Fruit fly (Drosophila melanogaster) whole organism, embryonic: Measurements from ENCODE around the gene trbd.

Experiments
- Antp ChIP-seq: fragments of 200-800 bp; sonication (Bioruptor generic); optimal IDR thresholded peaks from 3 replicates; lab custom pipeline; 2016; ENCODE audit warnings: missing biosample characterization, missing genetic modification characterization
- CG10209 ChIP-seq: fragments of 200-800 bp; sonication (Bioruptor generic); optimal IDR thresholded peaks from 3 replicates; lab custom pipeline; 2017; ENCODE audit warnings: missing biosample characterization, mild to moderate bottlenecking, missing genetic modification characterization, missing genetic modification reagents
- CG10274 ChIP-seq: fragments of 200-800 bp; sonication (Bioruptor generic); optimal IDR thresholded peaks from 3 replicates; lab custom pipeline; 2017; ENCODE audit warnings: missing biosample characterization, mild to moderate bottlenecking, missing genetic modification characterization
- CG10462 ChIP-seq: fragments of 200-800 bp; sonication (Bioruptor generic); optimal IDR thresholded peaks from 2 replicates; lab custom pipeline; 2016; ENCODE audit warnings: missing biosample characterization, missing genetic modification characterization
- CG11247 ChIP-seq: fragments of 200-800 bp; sonication (Bioruptor generic); IDR thresholded peaks from 2 replicates; pipeline ENCODE4 v1.3.6; 2022; ENCODE audit warnings: missing biosample characterization, missing genetic modification characterization
- CG12744 ChIP-seq: fragments of 200-800 bp; sonication (Bioruptor generic); optimal IDR thresholded peaks from 2 replicates; lab custom pipeline; 2016; ENCODE audit warnings: missing biosample characterization, missing genetic modification characterization
- CG15479 ChIP-seq: fragments of 200-800 bp; sonication (Bioruptor generic); optimal IDR thresholded peaks from 3 replicates; lab custom pipeline; 2019; ENCODE audit warnings: missing biosample characterization, mild to moderate bottlenecking, missing genetic modification characterization, moderate library complexity
- CG15514 ChIP-seq: fragments of 200-800 bp; sonication (Bioruptor generic); optimal IDR thresholded peaks from 3 replicates; lab custom pipeline; 2017; ENCODE audit warnings: missing biosample characterization, missing genetic modification characterization, mild to moderate bottlenecking, moderate library complexity, missing genetic modification reagents
- CG17802 ChIP-seq: fragments of 200-800 bp; sonication (Bioruptor generic); optimal IDR thresholded peaks from 2 replicates; lab custom pipeline; 2018; ENCODE audit warnings: missing biosample characterization, mild to moderate bottlenecking, missing genetic modification characterization, moderate library complexity
- CG2678 ChIP-seq: fragments of 200-800 bp; sonication (Bioruptor generic); optimal IDR thresholded peaks from 3 replicates; lab custom pipeline; 2019; ENCODE audit warnings: missing biosample characterization, mild to moderate bottlenecking, missing genetic modification characterization, moderate library complexity
- CG3995 ChIP-seq: fragments of 200-800 bp; sonication (Bioruptor generic); optimal IDR thresholded peaks from 3 replicates; lab custom pipeline; 2016; ENCODE audit warnings: missing biosample characterization, missing genetic modification characterization
- CG4328 ChIP-seq: fragments of 200-800 bp; sonication (Bioruptor generic); optimal IDR thresholded peaks from 3 replicates; lab custom pipeline; 2017; ENCODE audit warnings: missing biosample characterization, missing genetic modification reagents, missing genetic modification characterization
- CG7556 ChIP-seq: fragments of 200-800 bp; sonication (Bioruptor generic); optimal IDR thresholded peaks from 2 replicates; lab custom pipeline; 2017; ENCODE audit warnings: missing biosample characterization, mild to moderate bottlenecking, missing genetic modification characterization
- CG7987 ChIP-seq: fragments of 200-800 bp; sonication (Bioruptor generic); optimal IDR thresholded peaks from 2 replicates; lab custom pipeline; 2018; ENCODE audit warnings: missing biosample characterization, mild to moderate bottlenecking, missing genetic modification characterization, moderate library complexity
- CG9609 ChIP-seq: fragments of 200-800 bp; sonication (Bioruptor generic); optimal IDR thresholded peaks from 3 replicates; lab custom pipeline; 2016; ENCODE audit warnings: missing biosample characterization, missing genetic modification characterization
- CG9817 ChIP-seq: fragments of 200-800 bp; sonication (Bioruptor generic); optimal IDR thresholded peaks from 2 replicates; lab custom pipeline; 2018; ENCODE audit warnings: missing biosample characterization, mild to moderate bottlenecking, missing genetic modification characterization, moderate library complexity
- Camta ChIP-seq: fragments of 200-800 bp; sonication (Bioruptor generic); optimal IDR thresholded peaks from 2 replicates; lab custom pipeline; 2016; ENCODE audit warnings: missing biosample characterization, missing genetic modification characterization
- Dfd ChIP-seq, 2 experiments: fragments of >200 bp; optimal IDR thresholded peaks; 2 replicates each; lab custom pipeline; 2017; ENCODE audit warnings: missing biosample characterization in 2 of 2, missing genetic modification characterization in 2 of 2
- Dref ChIP-seq: fragments of 200-800 bp; sonication (Bioruptor generic); IDR thresholded peaks from 2 replicates; pipeline ENCODE4 v1.3.6; 2022; ENCODE audit warnings: missing biosample characterization, missing genetic modification characterization
- Elba2 ChIP-seq: fragments of 200-800 bp; sonication (Bioruptor generic); optimal IDR thresholded peaks from 3 replicates; lab custom pipeline; 2016; ENCODE audit warnings: missing biosample characterization, missing genetic modification characterization
- H2.0 ChIP-seq: fragments of 200-800 bp; sonication (Bioruptor generic); IDR thresholded peaks from 2 replicates; pipeline ENCODE4 v1.3.6; 2022; ENCODE audit warnings: missing biosample characterization, missing genetic modification characterization
- Hmr ChIP-seq: fragments of 200-800 bp; sonication (Bioruptor generic); optimal IDR thresholded peaks from 3 replicates; lab custom pipeline; 2017; ENCODE audit warnings: mild to moderate bottlenecking, missing biosample characterization, missing genetic modification reagents, missing genetic modification characterization
- Lhr ChIP-seq: fragments of 200-800 bp; sonication (Bioruptor generic); optimal IDR thresholded peaks from 3 replicates; lab custom pipeline; 2017; ENCODE audit warnings: mild to moderate bottlenecking, missing biosample characterization, missing genetic modification reagents, missing genetic modification characterization
- MTF-1 ChIP-seq: fragments of 200-800 bp; sonication (Bioruptor generic); optimal IDR thresholded peaks from 2 replicates; lab custom pipeline; 2018; ENCODE audit warnings: missing biosample characterization, mild to moderate bottlenecking, missing genetic modification characterization, borderline replicate concordance
- Nf-YC ChIP-seq: fragments of 200-800 bp; optimal IDR thresholded peaks from 3 replicates; lab custom pipeline; 2019; ENCODE audit warnings: missing biosample characterization, mild to moderate bottlenecking, missing genetic modification characterization, moderate library complexity
- Ssrp ChIP-seq: fragments of 200-800 bp; sonication (Bioruptor generic); optimal IDR thresholded peaks from 2 replicates; lab custom pipeline; 2018; ENCODE audit warnings: missing biosample characterization, mild to moderate bottlenecking, missing genetic modification characterization, moderate library complexity
- YL-1 ChIP-seq: fragments of 200-800 bp; sonication (Bioruptor generic); optimal IDR thresholded peaks from 3 replicates; lab custom pipeline; 2017; ENCODE audit warnings: missing biosample characterization, mild to moderate bottlenecking, missing genetic modification characterization
- ap ChIP-seq: fragments of 200-800 bp; sonication (Bioruptor generic); IDR thresholded peaks from 2 replicates; pipeline ENCODE4 v1.3.6; 2022; ENCODE audit warnings: missing biosample characterization, missing genetic modification characterization
- bowl ChIP-seq: fragments of 200-800 bp; sonication (Bioruptor generic); IDR thresholded peaks from 2 replicates; pipeline ENCODE4 v1.3.6; 2022; ENCODE audit warnings: missing biosample characterization, missing genetic modification characterization
- btn ChIP-seq: fragments of 200-800 bp; sonication (Bioruptor generic); optimal IDR thresholded peaks from 2 replicates; lab custom pipeline; 2016; ENCODE audit warnings: missing biosample characterization, missing genetic modification characterization
- cas ChIP-seq: fragments of 200-800 bp; sonication (Bioruptor generic); IDR thresholded peaks from 2 replicates; pipeline ENCODE4 v1.3.6; 2022; ENCODE audit warnings: missing biosample characterization, missing genetic modification characterization
- croc ChIP-seq: fragments of 200-800 bp; sonication (Bioruptor generic); conservative IDR thresholded peaks from 3 replicates; pipeline ENCODE4 v1.3.6; 2022; ENCODE audit warnings: missing biosample characterization, missing genetic modification characterization
- crol ChIP-seq: fragments of 200-800 bp; sonication (Bioruptor generic); IDR thresholded peaks from 2 replicates; pipeline ENCODE4 v1.3.6; 2022; ENCODE audit warnings: missing biosample characterization, missing genetic modification characterization
- dmrt11E ChIP-seq: fragments of 200-800 bp; sonication (Bioruptor generic); optimal IDR thresholded peaks from 3 replicates; lab custom pipeline; 2018; ENCODE audit warnings: missing biosample characterization, mild to moderate bottlenecking, missing genetic modification characterization, moderate library complexity
- eve ChIP-seq, 2 experiments: fragments of >200 bp; optimal IDR thresholded peaks; 2 replicates each; lab custom pipeline; 2017; ENCODE audit warnings: missing biosample characterization in 2 of 2, missing genetic modification characterization in 2 of 2
- gcm ChIP-seq: fragments of 200-800 bp; sonication (Bioruptor generic); optimal IDR thresholded peaks from 2 replicates; lab custom pipeline; 2019; ENCODE audit warnings: missing biosample characterization, mild to moderate bottlenecking, missing genetic modification characterization, moderate library complexity
- gem ChIP-seq: fragments of 200-800 bp; sonication (Bioruptor generic); optimal IDR thresholded peaks from 2 replicates; lab custom pipeline; 2019; ENCODE audit warnings: missing biosample characterization, mild to moderate bottlenecking, missing genetic modification characterization, moderate library complexity
- gsb ChIP-seq: fragments of 200-800 bp; sonication (Bioruptor generic); IDR thresholded peaks from 2 replicates; pipeline ENCODE4 v1.3.6; 2022; ENCODE audit warnings: missing biosample characterization, missing genetic modification characterization
- hb ChIP-seq: fragments of 200-800 bp; sonication (Bioruptor generic); IDR thresholded peaks from 3 replicates; pipeline ENCODE4 v1.3.6; 2022; ENCODE audit warnings: missing biosample characterization, missing genetic modification characterization; ENCODE audit not compliant: partially characterized antibody
- hkb ChIP-seq, 2 experiments: fragments of 200-800 bp in 1 of 2; fragments of >200 bp in 1 of 2; sonication (Bioruptor generic) in 1 of 2; IDR thresholded peaks in 1 of 2; optimal IDR thresholded peaks in 1 of 2; 2 replicates each; pipeline versions ENCODE4 v1.3.6 to Lab custom; 2017 to 2022; ENCODE audit warnings: missing biosample characterization in 1 of 2, missing genetic modification characterization in 1 of 2
- klu ChIP-seq: fragments of 200-800 bp; sonication (Bioruptor generic); IDR thresholded peaks from 2 replicates; pipeline ENCODE4 v1.3.6; 2022; ENCODE audit warnings: missing biosample characterization, missing genetic modification characterization
- kni ChIP-seq: fragments of 200-800 bp; sonication (Bioruptor generic); optimal IDR thresholded peaks from 3 replicates; lab custom pipeline; 2017; ENCODE audit warnings: mild to moderate bottlenecking, missing biosample characterization, missing genetic modification reagents, missing genetic modification characterization
- lola ChIP-seq, 3 experiments: fragments of >200 bp in 2 of 3; fragments of 200-800 bp in 1 of 3; sonication (Bioruptor generic) in 1 of 3; optimal IDR thresholded peaks; 2 replicates each; lab custom pipeline; 2017 to 2019; ENCODE audit warnings: missing biosample characterization in 3 of 3, missing genetic modification characterization in 3 of 3, mild to moderate bottlenecking in 1 of 3, moderate library complexity in 1 of 3
- pita ChIP-seq: fragments of 200-800 bp; sonication (Bioruptor generic); optimal IDR thresholded peaks from 2 replicates; lab custom pipeline; 2017; ENCODE audit warnings: missing biosample characterization, mild to moderate bottlenecking, missing genetic modification characterization
- ranshi ChIP-seq: fragments of 200-800 bp; sonication (Bioruptor generic); IDR thresholded peaks from 2 replicates; pipeline ENCODE4 v1.3.6; 2022; ENCODE audit warnings: missing biosample characterization, missing genetic modification characterization
- seq ChIP-seq: fragments of 200-800 bp; sonication (Bioruptor generic); IDR thresholded peaks from 2 replicates; pipeline ENCODE4 v1.3.6; 2022; ENCODE audit warnings: missing biosample characterization, missing genetic modification characterization
- tna ChIP-seq: fragments of 200-800 bp; sonication (Bioruptor generic); IDR thresholded peaks from 2 replicates; pipeline ENCODE4 v1.3.6; 2022; ENCODE audit warnings: missing biosample characterization, missing genetic modification characterization; ENCODE audit not compliant: partially characterized antibody
- trem ChIP-seq: fragments of 200-800 bp; optimal IDR thresholded peaks from 3 replicates; lab custom pipeline; 2019; ENCODE audit warnings: missing biosample characterization, mild to moderate bottlenecking, missing genetic modification characterization, moderate library complexity
- vvl ChIP-seq: fragments of 200-800 bp; sonication (Bioruptor generic); IDR thresholded peaks from 2 replicates; pipeline ENCODE4 v1.3.6; 2022; ENCODE audit warnings: missing biosample characterization, missing genetic modification characterization

Gene trbd

dm6 chr3R:9705008-9705628 is 5.7 kb downstream of the trbd start, which contains the start of gene Unc-115a (continued):
- TF ChIP-seq Dref (GFP tag; lab: Robert Waterston, UW) (no peak), tna (GFP tag; lab: Robert Waterston, UW) (no peak), lola (GFP tag; optimal IDR thresholded peaks at IDR 0.05; lab: Kevin White, UChicago) (no peak), CG10462 (GFP tag; lab: Kevin White, UChicago) (peak; percentile 46), hb (GFP tag; lab: Robert Waterston, UW) (no peak), eve (GFP tag; optimal IDR thresholded peaks at IDR 0.05; lab: Kevin White, UChicago) (no peak), trem (peak; percentile 79), CG2678 (tag; lab: Kevin White, UChicago) (no peak), cas (GFP tag; lab: Robert Waterston, UW) (no peak), bowl (GFP tag; lab: Robert Waterston, UW) (no peak), H2.0 (GFP tag; lab: Robert Waterston, UW) (no peak), klu (GFP tag; lab: Robert Waterston, UW) (no peak), hkb (optimal IDR thresholded peaks at IDR 0.05; lab: Kevin White, UChicago) (no peak), hkb (GFP tag; IDR thresholded peaks at IDR 0.05; lab: Robert Waterston, UW) (no peak), kni (no peak), CG15479 (GFP tag; lab: Kevin White, UChicago) (peak; percentile 77), vvl (no peak), CG12744 (GFP tag; lab: Kevin White, UChicago) (peak; percentile 58), CG11247 (GFP tag; lab: Robert Waterston, UW) (no peak), pita (GFP tag; lab: Kevin White, UChicago) (peak; percentile 99), MTF-1 (peak; percentile 52), CG17802 (no peak), YL-1 (GFP tag; lab: Kevin White, UChicago) (peak; percentile 75), Dfd (GFP tag; optimal IDR thresholded peaks at IDR 0.05; lab: Kevin White, UChicago) (no peak), Hmr (GFP tag; lab: Kevin White, UChicago) (peak; percentile 83), ranshi (GFP tag; lab: Robert Waterston, UW) (no peak), CG7987 (peak; percentile 67), Elba2 (GFP tag; lab: Kevin White, UChicago) (peak; percentile 20), Camta (GFP tag; lab: Kevin White, UChicago) (peak; percentile 34), crol (no peak), btn (GFP tag; lab: Kevin White, UChicago) (no peak), ap (GFP tag; lab: Robert Waterston, UW) (no peak), CG15514 (GFP tag; lab: Kevin White, UChicago) (peak; percentile 85), CG10209 (peak; percentile 4), seq (GFP tag; lab: Robert Waterston, UW) (no peak), Antp (GFP tag; lab: Kevin White, UChicago) (peak; percentile 38), CG3995 (peak; percentile 49), gem (tag; lab: Kevin White, UChicago) (no peak), croc (GFP tag; lab: Robert Waterston, UW) (no peak), Lhr (peak; percentile 92), Nf-YC (tag; lab: Kevin White, UChicago) (peak; percentile 32), CG9609 (GFP tag; lab: Kevin White, UChicago) (peak; percentile 9), gsb (no peak), gcm (GFP tag; lab: Kevin White, UChicago) (peak; percentile 42), dmrt11E (tag; lab: Kevin White, UChicago) (peak; percentile 17), CG4328 (GFP tag; lab: Kevin White, UChicago) (no peak), CG9817 (tag; lab: Kevin White, UChicago) (peak; percentile 42), Ssrp (tag; lab: Kevin White, UChicago) (no peak), CG7556 (peak; percentile 33), CG10274 (GFP tag; lab: Kevin White, UChicago) (no peak)
